Worm (Caenorhabditis elegans): ENCODE measurements around the gene C45G9.5.

ce11 chrIII:5074398-5074797 is 26.5 kb downstream of the C45G9.5 start, which contains the start of gene ttbk-6:
- no peak for TF ChIP-seq unc-39 (tag; optimal IDR thresholded peaks at IDR 0.05)
- TF ChIP-seq ceh-82 (tag; optimal IDR thresholded peaks at IDR 0.05) = no peak
- no peak for TF ChIP-seq nhr-237 (tag; optimal IDR thresholded peaks at IDR 0.05)
- no peak for TF ChIP-seq dmd-4 (tag; optimal IDR thresholded peaks at IDR 0.05)
- no peak for TF ChIP-seq ztf-11 (tag; optimal IDR thresholded peaks at IDR 0.05)
- no peak for TF ChIP-seq mdl-1 (tag; optimal IDR thresholded peaks at IDR 0.05)
- no peak for TF ChIP-seq peb-1 (tag; optimal IDR thresholded peaks at IDR 0.05)
- no peak for TF ChIP-seq nhr-12 (tag; optimal IDR thresholded peaks at IDR 0.05)
- no peak for TF ChIP-seq skn-1 (tag; optimal IDR thresholded peaks at IDR 0.05)
- TF ChIP-seq ZK546.5 (tag; optimal IDR thresholded peaks at IDR 0.05) = no peak
- no peak for TF ChIP-seq ama-1 (optimal IDR thresholded peaks at IDR 0.05)
- TF ChIP-seq fos-1 (tag; optimal IDR thresholded peaks at IDR 0.05) = no peak

All from whole organism, L2 larva.